Worm (Caenorhabditis elegans) whole organism, mixed stage, embryonic: Measurements from ENCODE around the gene F13C5.2.

Experiments used
- lin-13 ChIP-seq: fragments of 150-350 bp; optimal IDR thresholded peaks from 2 replicates; lab custom pipeline; 2014; ENCODE audit warnings: missing biosample characterization, missing genetic modification characterization
- mep-1 ChIP-seq: fragments of 150-350 bp; optimal IDR thresholded peaks from 2 replicates; lab custom pipeline; 2017; ENCODE audit warnings: missing biosample characterization, missing genetic modification reagents, missing genetic modification characterization, inconsistent platforms

DNA sequence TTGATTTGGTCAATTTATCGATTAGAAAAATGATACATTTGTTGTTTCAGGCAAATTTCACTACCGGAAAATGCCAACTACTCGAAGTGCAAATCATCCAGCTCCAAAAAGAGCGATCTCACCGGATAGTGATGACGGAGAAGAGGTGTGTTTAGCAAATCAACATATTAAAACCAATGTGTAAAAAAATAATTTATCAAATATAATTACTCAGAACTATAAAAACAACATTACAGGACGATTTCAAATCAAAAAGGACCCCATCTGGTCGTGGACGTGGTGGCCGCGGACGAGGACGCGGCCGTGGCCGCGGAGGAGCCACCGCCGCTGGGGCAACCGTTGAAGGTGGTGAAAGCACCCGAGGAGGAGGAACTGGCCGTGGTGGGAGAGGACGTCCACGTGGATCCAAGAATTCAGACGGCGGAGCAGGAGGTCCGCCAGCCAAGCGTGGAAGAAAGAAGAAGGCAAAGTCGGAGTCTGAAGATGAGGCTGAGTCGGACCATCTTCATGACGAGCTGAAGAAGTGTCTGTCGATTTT lies at the start of gene F13C5.2:
- TF ChIP-seq lin-13 (tag; lab: Kevin White, UChicago) (no peak), mep-1 (tag; lab: Kevin White, UChicago) (no peak)
